ENCODE assay signal across 1 fruit fly cellular context in genomic region chr3R:24289768-24290349, dm6.
TF ChIP-seq lines count a peak whose summit lies in the region.

TSS of gene CG34290 (minus strand) at chr3R:24289818.
TSS of gene Uck (plus strand) at chr3R:24290172.

TF ChIP-seq in whole organism, embryonic, 481 proteins besides CTCF, POLR2A, EP300 and RAD21 (continued from another document):
- TF ChIP-seq Awh (GFP tag; IDR thresholded peaks at IDR 0.05; lab: Robert Waterston, UW) (no peak), CG31224 (GFP tag; IDR thresholded peaks at IDR 0.05; lab: Robert Waterston, UW) (no peak), trem (tag; optimal IDR thresholded peaks at IDR 0.05; lab: Kevin White, UChicago) (peak; percentile 88), CG5180 (GFP tag; optimal IDR thresholded peaks at IDR 0.05; lab: Kevin White, UChicago) (peak; percentile 60), CG34376 (GFP tag; optimal IDR thresholded peaks at IDR 0.05; lab: Kevin White, UChicago) (peak; percentile 90), CG4404 (GFP tag; IDR thresholded peaks at IDR 0.05; lab: Robert Waterston, UW) (no peak), CG17359 (tag; optimal IDR thresholded peaks at IDR 0.05; lab: Kevin White, UChicago) (peak; percentile 71), CG43689 (GFP tag; IDR thresholded peaks at IDR 0.05; lab: Robert Waterston, UW) (peak; percentile 64), CG12744 (GFP tag; optimal IDR thresholded peaks at IDR 0.05; lab: Kevin White, UChicago) (peak; percentile 49), CG10267 (tag; optimal IDR thresholded peaks at IDR 0.05; lab: Kevin White, UChicago) (peak; percentile 71), ro (GFP tag; IDR thresholded peaks at IDR 0.05; lab: Robert Waterston, UW) (no peak), lola (GFP tag; optimal IDR thresholded peaks at IDR 0.05; lab: Kevin White, UChicago) (peak in 1 of 3 experiments; percentile 39), Lhr (GFP tag; optimal IDR thresholded peaks at IDR 0.05; lab: Kevin White, UChicago) (peak; percentile 82), CG16815 (GFP tag; optimal IDR thresholded peaks at IDR 0.05; lab: Kevin White, UChicago) (peak; percentile 4), CG11695 (GFP tag; IDR thresholded peaks at IDR 0.05; lab: Robert Waterston, UW) (peak; percentile 44; the same call in 1 of the 3 replicates), Nf-YB (GFP tag; optimal IDR thresholded peaks at IDR 0.05; lab: Kevin White, UChicago) (peak; percentile 63), NFAT (GFP tag; IDR thresholded peaks at IDR 0.05; lab: Robert Waterston, UW) (peak; percentile 75), CG12219 (GFP tag; optimal IDR thresholded peaks at IDR 0.05; lab: Kevin White, UChicago) (peak; percentile 83), CG1024 (GFP tag; IDR thresholded peaks at IDR 0.05; lab: Robert Waterston, UW) (no peak), ash1 (GFP tag; optimal IDR thresholded peaks at IDR 0.05; lab: Kevin White, UChicago) (peak; percentile 83), CG6654 (GFP tag; optimal IDR thresholded peaks at IDR 0.05; lab: Kevin White, UChicago) (peak; percentile 53), HLH3B (GFP tag; IDR thresholded peaks at IDR 0.05; lab: Robert Waterston, UW) (peak; percentile 72), ind (GFP tag; optimal IDR thresholded peaks at IDR 0.05; lab: Kevin White, UChicago) (peak; percentile 51), CG10979 (tag; optimal IDR thresholded peaks at IDR 0.05; lab: Kevin White, UChicago) (peak; percentile 58), hkb (optimal IDR thresholded peaks at IDR 0.05; lab: Kevin White, UChicago) (no peak), hkb (GFP tag; IDR thresholded peaks at IDR 0.05; lab: Robert Waterston, UW) (peak; percentile 78), CG18764 (GFP tag; optimal IDR thresholded peaks at IDR 0.05; lab: Kevin White, UChicago) (peak; percentile 54), CG6791 (GFP tag; IDR thresholded peaks at IDR 0.05; lab: Robert Waterston, UW; ENCODE audit: partially characterized antibody) (peak; percentile 83), Bgb (GFP tag; IDR thresholded peaks at IDR 0.05; lab: Robert Waterston, UW; ENCODE audit: partially characterized antibody) (peak; percentile 86), Hand (GFP tag; optimal IDR thresholded peaks at IDR 0.05; lab: Kevin White, UChicago) (peak; percentile 59), CG2129 (GFP tag; IDR thresholded peaks at IDR 0.05; lab: Robert Waterston, UW; ENCODE audit: partially characterized antibody) (peak; percentile 35), hth (optimal IDR thresholded peaks at IDR 0.05; lab: Kevin White, UChicago) (no peak), Neu2 (GFP tag; optimal IDR thresholded peaks at IDR 0.05; lab: Kevin White, UChicago; ENCODE audit: borderline replicate concordance) (no peak), Aef1 (GFP tag; IDR thresholded peaks at IDR 0.05; lab: Robert Waterston, UW) (no peak), CG3726 (GFP tag; IDR thresholded peaks at IDR 0.05; lab: Robert Waterston, UW) (no peak), CG7357 (GFP tag; IDR thresholded peaks at IDR 0.05; lab: Robert Waterston, UW) (no peak), nau (GFP tag; optimal IDR thresholded peaks at IDR 0.05; lab: Kevin White, UChicago) (peak; percentile 86), sug (tag; optimal IDR thresholded peaks at IDR 0.05; lab: Kevin White, UChicago) (peak; percentile 77), MTF-1 (GFP tag; optimal IDR thresholded peaks at IDR 0.05; lab: Kevin White, UChicago; ENCODE audit: borderline replicate concordance) (peak; percentile 89), insv (GFP tag; optimal IDR thresholded peaks at IDR 0.05; lab: Kevin White, UChicago) (peak in 1 of 2 experiments; percentile 66), Side (GFP tag; optimal IDR thresholded peaks at IDR 0.05; lab: Kevin White, UChicago) (peak; percentile 89), CG18262 (tag; optimal IDR thresholded peaks at IDR 0.05; lab: Kevin White, UChicago) (peak; percentile 63), CG10543 (GFP tag; optimal IDR thresholded peaks at IDR 0.05; lab: Kevin White, UChicago) (peak; percentile 87), GATAe (GFP tag; conservative IDR thresholded peaks at IDR 0.05; lab: Robert Waterston, UW) (no peak), CG8359 (GFP tag; optimal IDR thresholded peaks at IDR 0.05; lab: Kevin White, UChicago; ENCODE audit: borderline replicate concordance) (peak; percentile 63)
